Worm (Caenorhabditis elegans) whole organism, mixed stage, embryonic: Measurements from ENCODE around the gene sra-38.

Source experiments
- bed-3 ChIP-seq: fragments of 200-800 bp; sonication (Bioruptor generic); optimal IDR thresholded peaks from 3 replicates; lab custom pipeline; 2018; ENCODE audit warnings: mild to moderate bottlenecking, missing genetic modification characterization, moderate library complexity, missing compliant biosample characterization
- blmp-1 ChIP-seq: fragments of 150-350 bp; optimal IDR thresholded peaks from 2 replicates; lab custom pipeline; 2014; ENCODE audit warnings: missing biosample characterization, missing genetic modification characterization
- ceh-39 ChIP-seq: fragments of 150-350 bp; optimal IDR thresholded peaks from 2 replicates; lab custom pipeline; 2014; ENCODE audit warnings: missing biosample characterization, missing genetic modification characterization
- ceh-43 ChIP-seq: fragments of 200-800 bp; sonication (Bioruptor generic); optimal IDR thresholded peaks from 2 replicates; lab custom pipeline; 2018; ENCODE audit warnings: mild to moderate bottlenecking, missing genetic modification characterization, moderate library complexity, missing compliant biosample characterization
- ceh-83 ChIP-seq: fragments of 200-800 bp; sonication (Bioruptor generic); optimal IDR thresholded peaks from 2 replicates; lab custom pipeline; 2018; ENCODE audit warnings: mild to moderate bottlenecking, missing genetic modification characterization, missing compliant biosample characterization
- ces-1 ChIP-seq: fragments of 150-350 bp; optimal IDR thresholded peaks from 2 replicates; lab custom pipeline; 2014; ENCODE audit warnings: missing biosample characterization, missing genetic modification reagents, missing genetic modification characterization
- cnd-1 ChIP-seq: fragments of 200-800 bp; sonication (Bioruptor generic); optimal IDR thresholded peaks from 2 replicates; lab custom pipeline; 2018; ENCODE audit warnings: mild to moderate bottlenecking, missing genetic modification characterization, missing compliant biosample characterization
- drap-1 ChIP-seq: fragments of 200-800 bp; sonication (Bioruptor generic); optimal IDR thresholded peaks from 3 replicates; lab custom pipeline; 2018; ENCODE audit warnings: mild to moderate bottlenecking, missing genetic modification characterization, missing compliant biosample characterization
- elt-1 ChIP-seq: sonication (generic microtip); optimal IDR thresholded peaks from 2 replicates; lab custom pipeline; 2017; ENCODE audit warnings: missing genetic modification characterization, mild to moderate bottlenecking, missing compliant biosample characterization, antibody characterized with exemption, moderate library complexity, borderline replicate concordance; ENCODE audit not compliant: insufficient read depth
- elt-3 ChIP-seq: fragments of 150-350 bp; optimal IDR thresholded peaks from 2 replicates; lab custom pipeline; 2014; ENCODE audit warnings: missing biosample characterization, missing genetic modification characterization
- ham-2 ChIP-seq: fragments of 200-800 bp; sonication (Bioruptor generic); optimal IDR thresholded peaks from 2 replicates; lab custom pipeline; 2018; ENCODE audit warnings: mild to moderate bottlenecking, missing genetic modification characterization, missing compliant biosample characterization
- hlh-1 ChIP-seq: fragments of 150-350 bp; optimal IDR thresholded peaks from 2 replicates; lab custom pipeline; 2014; ENCODE audit warnings: missing biosample characterization, missing genetic modification reagents, missing genetic modification characterization
- lin-13 ChIP-seq: fragments of 150-350 bp; optimal IDR thresholded peaks from 2 replicates; lab custom pipeline; 2014; ENCODE audit warnings: missing biosample characterization, missing genetic modification characterization
- lin-32 ChIP-seq: fragments of 200-800 bp; sonication (Bioruptor generic); optimal IDR thresholded peaks from 2 replicates; lab custom pipeline; 2018; ENCODE audit warnings: mild to moderate bottlenecking, missing genetic modification characterization, missing compliant biosample characterization
- lsy-2 ChIP-seq: fragments of 150-350 bp; optimal IDR thresholded peaks from 2 replicates; lab custom pipeline; 2014; ENCODE audit warnings: missing biosample characterization, missing genetic modification characterization
- mep-1 ChIP-seq: fragments of 150-350 bp; optimal IDR thresholded peaks from 2 replicates; lab custom pipeline; 2017; ENCODE audit warnings: missing biosample characterization, missing genetic modification reagents, missing genetic modification characterization, inconsistent platforms
- mls-2 ChIP-seq: sonication (generic microtip); optimal IDR thresholded peaks from 2 replicates; lab custom pipeline; 2016; ENCODE audit warnings: mild to moderate bottlenecking, missing genetic modification characterization, moderate library complexity, missing compliant biosample characterization
- nhr-12 ChIP-seq: fragments of 150-350 bp; optimal IDR thresholded peaks from 2 replicates; lab custom pipeline; 2014; ENCODE audit warnings: missing biosample characterization, missing genetic modification characterization
- nhr-2 ChIP-seq: fragments of 150-350 bp; optimal IDR thresholded peaks from 2 replicates; lab custom pipeline; 2014; ENCODE audit warnings: missing biosample characterization, missing genetic modification characterization
- nhr-237 ChIP-seq: fragments of 150-350 bp; optimal IDR thresholded peaks from 2 replicates; lab custom pipeline; 2014; ENCODE audit warnings: missing biosample characterization, missing genetic modification characterization
- pha-4 ChIP-seq: fragments of 150-350 bp; optimal IDR thresholded peaks from 2 replicates; lab custom pipeline; 2018; ENCODE audit warnings: missing biosample characterization, missing genetic modification reagents, missing genetic modification characterization
- sem-2 ChIP-seq: fragments of 200-800 bp; sonication (Bioruptor generic); optimal IDR thresholded peaks from 2 replicates; lab custom pipeline; 2018; ENCODE audit warnings: mild to moderate bottlenecking, missing genetic modification characterization, missing compliant biosample characterization
- snpc-4 ChIP-seq: fragments of 150-350 bp; optimal IDR thresholded peaks from 2 replicates; lab custom pipeline; 2014; ENCODE audit warnings: missing biosample characterization, missing genetic modification characterization
- sptf-1 ChIP-seq: sonication (generic microtip); optimal IDR thresholded peaks from 2 replicates; lab custom pipeline; 2017; ENCODE audit warnings: mild to moderate bottlenecking, missing genetic modification characterization, moderate library complexity, missing compliant biosample characterization
- tbx-8 ChIP-seq: fragments of 200-800 bp; sonication (Bioruptor generic); optimal IDR thresholded peaks from 2 replicates; lab custom pipeline; 2018; ENCODE audit warnings: mild to moderate bottlenecking, missing genetic modification characterization, moderate library complexity, missing compliant biosample characterization
- unc-120 ChIP-seq: sonication (generic microtip); optimal IDR thresholded peaks from 2 replicates; lab custom pipeline; 2017; ENCODE audit warnings: missing genetic modification characterization, missing compliant biosample characterization; ENCODE audit not compliant: poor library complexity, severe bottlenecking
- unc-62 ChIP-seq: fragments of 150-350 bp; optimal IDR thresholded peaks from 2 replicates; lab custom pipeline; 2014; ENCODE audit warnings: missing biosample characterization, missing genetic modification reagents, missing genetic modification characterization
- ztf-11 ChIP-seq: fragments of 150-350 bp; optimal IDR thresholded peaks from 2 replicates; lab custom pipeline; 2014; ENCODE audit warnings: missing biosample characterization, missing genetic modification characterization

sra-38 gene

DNA sequence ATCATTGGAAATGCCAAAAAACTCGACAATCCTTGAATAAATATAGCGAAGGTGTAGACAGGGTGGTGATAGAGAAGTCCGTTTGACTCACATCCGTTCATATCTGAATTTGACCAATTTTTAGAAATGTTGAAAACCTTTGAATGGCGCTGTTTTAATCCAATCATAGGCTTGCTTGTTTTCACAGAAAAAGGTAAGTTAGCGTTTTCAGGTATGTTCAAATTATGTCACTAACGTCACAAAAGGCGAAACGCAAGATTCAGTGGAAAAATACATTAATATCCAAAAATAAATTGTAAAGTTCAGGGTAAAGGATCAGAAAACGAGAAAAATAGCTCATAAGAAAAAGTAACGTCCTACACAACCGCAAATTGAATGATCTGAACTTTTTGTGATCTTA is at the start of gene sra-38:
TSS of gene sra-38 (minus strand) at position 101 of the 400 bp plus-strand sequence.
- TF ChIP-seq tbx-8 (GFP tag; lab: Kevin White, UChicago): no peak
- no peak for TF ChIP-seq cnd-1 (tag; lab: Kevin White, UChicago)
- TF ChIP-seq nhr-12 (tag; lab: Kevin White, UChicago): no peak
- TF ChIP-seq bed-3 (GFP tag; lab: Kevin White, UChicago): no peak
- no peak for TF ChIP-seq sem-2 (GFP tag; lab: Kevin White, UChicago)
- no peak for TF ChIP-seq snpc-4 (tag; lab: Kevin White, UChicago)
- no peak for TF ChIP-seq ceh-83
- no peak for TF ChIP-seq ztf-11 (tag; lab: Kevin White, UChicago)
- no peak for TF ChIP-seq hlh-1
- no peak for TF ChIP-seq nhr-237 (tag; lab: Kevin White, UChicago)
- TF ChIP-seq blmp-1 (tag; lab: Kevin White, UChicago): no peak
- no peak for TF ChIP-seq nhr-2
- no peak for TF ChIP-seq sptf-1 (tag; lab: Kevin White, UChicago)
- TF ChIP-seq drap-1: no peak
- no peak for TF ChIP-seq unc-62 (GFP tag; lab: Kevin White, UChicago)
- TF ChIP-seq lsy-2 (tag; lab: Kevin White, UChicago): no peak
- TF ChIP-seq elt-1: no peak

DNA sequence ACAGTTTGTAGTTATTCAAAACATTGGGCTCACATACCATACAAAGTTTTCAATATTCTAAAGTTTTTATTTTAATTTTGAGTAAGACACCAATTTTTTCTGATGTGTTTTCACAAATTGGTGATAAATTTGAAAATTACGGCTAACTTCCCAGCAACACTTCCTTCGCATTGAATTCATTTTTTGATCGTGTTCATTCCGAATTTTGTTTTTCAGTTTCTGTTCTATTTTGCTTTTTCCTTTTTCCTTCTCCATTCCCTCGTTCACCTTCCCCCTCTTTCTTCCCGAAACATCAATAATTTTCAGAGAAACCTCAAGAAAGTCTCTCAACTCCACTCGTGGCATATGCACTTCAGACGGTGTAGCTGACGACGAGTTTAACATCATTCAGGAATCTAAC is 48.9 kb upstream of the sra-38 start, which contains the start of gene alg-1:
TSS of gene alg-1 (plus strand) at position 301 of the 400 bp plus-strand sequence.
- TF ChIP-seq mep-1 (tag; lab: Kevin White, UChicago): no peak
- TF ChIP-seq cnd-1 (tag; lab: Kevin White, UChicago): no peak
- no peak for TF ChIP-seq ceh-39 (tag; lab: Kevin White, UChicago)

ce11 chrX:13948167-13948566 is 48.2 kb upstream of the sra-38 start:
- TF ChIP-seq hlh-1 (peak; percentile 35), drap-1 (peak; percentile 46), lin-32 (GFP tag; lab: Kevin White, UChicago) (peak; percentile 50), elt-3 (tag; lab: Kevin White, UChicago) (no peak), nhr-2 (peak; percentile 42), sptf-1 (tag; lab: Kevin White, UChicago) (peak; percentile 38), unc-120 (tag; lab: Kevin White, UChicago) (peak; percentile 49), mls-2 (peak; percentile 54), ztf-11 (tag; lab: Kevin White, UChicago) (no peak), mep-1 (tag; lab: Kevin White, UChicago) (no peak), blmp-1 (tag; lab: Kevin White, UChicago) (no peak), lin-13 (tag; lab: Kevin White, UChicago) (peak; percentile 36), ceh-43 (GFP tag; lab: Kevin White, UChicago) (no peak), ces-1 (GFP tag; lab: Kevin White, UChicago) (peak; percentile 3), nhr-237 (tag; lab: Kevin White, UChicago) (no peak), cnd-1 (tag; lab: Kevin White, UChicago) (peak; percentile 82), pha-4 (peak; percentile 30)

- TF ChIP-seq nhr-2: no peak
Observed at ce11 chrX:13946693-13947583, 47.0 kb upstream of the sra-38 start.

DNA sequence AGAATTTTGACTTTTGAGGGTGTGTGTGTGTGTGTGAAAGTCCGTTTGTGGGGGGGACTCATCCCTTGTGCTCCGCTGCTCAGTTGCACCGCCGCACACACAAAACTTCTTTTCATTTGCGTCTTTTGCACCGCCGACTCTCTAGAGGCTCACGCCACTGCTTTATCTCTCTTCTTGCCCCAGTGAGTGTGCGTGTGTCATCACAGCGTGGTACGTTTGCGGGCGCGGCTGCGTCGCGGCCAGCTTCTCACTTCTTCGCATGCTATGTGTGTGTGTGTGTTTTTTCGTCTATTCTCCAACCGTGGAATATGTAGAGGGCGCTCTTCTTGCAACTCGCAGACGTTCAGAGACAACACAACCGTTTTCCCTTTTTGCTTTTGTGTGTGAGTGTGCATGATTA is 45.6 kb upstream of the sra-38 start:
- TF ChIP-seq cnd-1 (tag; lab: Kevin White, UChicago) (peak; percentile 25), ham-2 (GFP tag; lab: Kevin White, UChicago) (no peak), mep-1 (tag; lab: Kevin White, UChicago) (peak; percentile 21), pha-4 (peak; percentile 61), mls-2 (peak; percentile 45), ceh-43 (GFP tag; lab: Kevin White, UChicago) (peak; percentile 3), unc-120 (tag; lab: Kevin White, UChicago) (peak; percentile 30), lin-13 (tag; lab: Kevin White, UChicago) (no peak), sptf-1 (tag; lab: Kevin White, UChicago) (peak; percentile 18), ceh-83 (no peak), hlh-1 (peak; percentile 17), nhr-237 (tag; lab: Kevin White, UChicago) (peak; percentile 3)
- TF ChIP-seq, all 35 proteins: peak for 9
